Worm (Caenorhabditis elegans): ENCODE measurements around the gene irld-21.
A peak's percentile ranks its signal among the peaks of the same experiment; 100 is the strongest.

The irld-21 gene

DNA sequence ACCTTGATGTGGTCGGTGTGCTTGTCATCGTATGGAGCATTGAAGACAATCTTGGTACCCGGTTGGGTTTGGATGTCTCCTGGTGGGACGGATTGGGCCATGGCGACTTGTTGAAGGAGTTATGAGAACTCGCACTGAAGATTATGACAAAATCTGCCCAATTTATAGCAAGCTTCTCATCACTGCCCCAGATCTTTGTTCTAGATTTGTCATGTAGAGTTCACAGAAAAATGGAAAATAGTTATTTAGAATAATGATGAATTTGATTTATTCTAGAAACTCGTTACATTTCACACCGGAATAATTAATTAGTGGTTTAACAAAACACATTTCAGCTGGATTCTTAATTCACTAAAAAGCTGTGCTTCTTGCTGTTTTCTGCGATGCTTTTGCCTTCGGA lies 21.5 kb upstream of the irld-21 start, which contains the start of gene msp-38:
Gene msp-38 (minus strand): TSS at position 101 of the 400 bp plus-strand sequence.
- no peak for TF ChIP-seq nhr-85 (tag)
- no peak for TF ChIP-seq nhr-12 (tag; optimal IDR thresholded peaks at IDR 0.05)
- TF ChIP-seq pqm-1 (tag; optimal IDR thresholded peaks at IDR 0.05), result no peak
- no peak for TF ChIP-seq hpl-2 (GFP tag; optimal IDR thresholded peaks at IDR 0.05)

DNA sequence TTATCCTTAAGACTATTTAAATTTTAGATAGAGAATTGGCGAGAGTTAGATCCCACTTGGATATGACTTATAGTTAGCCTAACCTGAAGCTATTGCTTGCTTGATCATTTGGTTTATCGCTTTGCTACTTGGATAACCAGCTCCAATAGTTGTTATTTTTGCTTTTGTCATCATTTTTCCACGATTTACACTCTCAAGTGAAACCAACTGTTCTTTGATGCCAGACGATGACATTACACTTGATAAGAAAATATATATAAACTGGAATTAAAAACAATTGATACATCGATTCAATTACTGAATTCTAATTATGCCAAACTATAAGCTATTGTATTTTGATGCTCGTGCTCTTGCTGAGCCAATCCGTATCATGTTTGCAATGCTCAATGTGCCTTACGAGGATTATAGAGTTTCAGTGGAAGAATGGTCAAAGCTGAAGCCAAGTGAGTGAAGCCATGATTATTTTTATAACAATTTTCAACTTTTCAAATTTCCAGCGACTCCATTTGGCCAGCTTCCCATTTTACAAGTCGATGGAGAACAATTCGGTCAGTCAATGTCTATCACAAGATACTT lies 19.9 kb upstream of the irld-21 start, which contains the start of the genes gst-2, gst-4 and dhs-12:
Gene gst-2 (minus strand): TSS at position 132 of the 576 bp plus-strand sequence.
Gene gst-4 (plus strand): TSS at position 296 of the 576 bp plus-strand sequence.
Gene dhs-12 (plus strand): TSS at position 526 of the 576 bp plus-strand sequence.
- TF ChIP-seq pax-3 (tag; optimal IDR thresholded peaks at IDR 0.05), result no peak
- no peak for TF ChIP-seq rnt-1 (tag; optimal IDR thresholded peaks at IDR 0.05)
- TF ChIP-seq pqm-1 (tag; optimal IDR thresholded peaks at IDR 0.05), result no peak
- TF ChIP-seq nhr-20 (tag; optimal IDR thresholded peaks at IDR 0.05), result no peak
- no peak for TF ChIP-seq mef-2 (tag; optimal IDR thresholded peaks at IDR 0.05)
- peak; percentile 8 for TF ChIP-seq elt-2 (tag; optimal IDR thresholded peaks at IDR 0.05)
- no peak for TF ChIP-seq zip-4 (GFP tag; optimal IDR thresholded peaks at IDR 0.05)
- no peak for TF ChIP-seq ceh-90 (tag; optimal IDR thresholded peaks at IDR 0.05)
- no peak for TF ChIP-seq elt-3 (tag; optimal IDR thresholded peaks at IDR 0.05)
- TF ChIP-seq unc-130 (tag; optimal IDR thresholded peaks at IDR 0.05), result no peak
- TF ChIP-seq hpl-2 (GFP tag; optimal IDR thresholded peaks at IDR 0.05), result no peak
- no peak for TF ChIP-seq nhr-77 (tag; optimal IDR thresholded peaks at IDR 0.05)
- no peak for TF ChIP-seq unc-86 (tag; optimal IDR thresholded peaks at IDR 0.05)
- TF ChIP-seq efl-1 (optimal IDR thresholded peaks at IDR 0.05), result no peak
- no peak for TF ChIP-seq efl-1 (GFP tag; optimal IDR thresholded peaks at IDR 0.05 in 1 of 2)
- TF ChIP-seq egl-27 (tag; optimal IDR thresholded peaks at IDR 0.05), result no peak
- no peak for TF ChIP-seq egl-13 (tag; optimal IDR thresholded peaks at IDR 0.05)
- peak; percentile 83 for TF ChIP-seq skn-1 (tag; optimal IDR thresholded peaks at IDR 0.05)
- TF ChIP-seq nhr-19 (GFP tag; conservative IDR thresholded peaks at IDR 0.05), result 0 out of 2 replicates have a peak, but pooled peaks have one; percentile 15
- no peak for TF ChIP-seq nhr-47 (tag; optimal IDR thresholded peaks at IDR 0.05)
- no peak for TF ChIP-seq ztf-4 (tag; optimal IDR thresholded peaks at IDR 0.05)
- no peak for TF ChIP-seq vab-15 (tag; optimal IDR thresholded peaks at IDR 0.05)
- TF ChIP-seq nhr-76 (tag; optimal IDR thresholded peaks at IDR 0.05), result no peak
- no peak for TF ChIP-seq lin-35 (GFP tag; optimal IDR thresholded peaks at IDR 0.05)
- no peak for TF ChIP-seq nhr-237 (tag; optimal IDR thresholded peaks at IDR 0.05)

DNA sequence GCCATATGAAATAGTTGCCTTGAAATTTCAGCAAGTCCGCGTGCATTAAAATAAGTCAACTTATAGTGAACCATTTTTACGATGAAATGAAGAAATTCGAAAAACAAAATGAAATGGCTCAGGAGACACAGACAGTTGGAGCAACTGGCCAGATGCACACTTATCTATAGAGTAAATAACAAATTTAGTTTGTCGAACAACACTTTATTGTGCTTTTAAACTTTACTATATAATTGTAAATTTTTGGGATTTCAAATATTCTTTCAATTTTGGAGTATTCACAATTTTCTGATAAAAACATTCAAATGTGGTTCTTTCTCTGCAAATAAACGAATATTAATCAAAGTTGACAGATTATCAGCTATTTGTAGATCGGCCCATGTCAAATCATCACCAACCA lies 18.0 kb upstream of the irld-21 start, which contains the start of gene gst-3:
Gene gst-3 (minus strand): TSS at position 101 of the 400 bp plus-strand sequence.
- no peak for TF ChIP-seq F16B12.6 (tag; optimal IDR thresholded peaks at IDR 0.05)

DNA sequence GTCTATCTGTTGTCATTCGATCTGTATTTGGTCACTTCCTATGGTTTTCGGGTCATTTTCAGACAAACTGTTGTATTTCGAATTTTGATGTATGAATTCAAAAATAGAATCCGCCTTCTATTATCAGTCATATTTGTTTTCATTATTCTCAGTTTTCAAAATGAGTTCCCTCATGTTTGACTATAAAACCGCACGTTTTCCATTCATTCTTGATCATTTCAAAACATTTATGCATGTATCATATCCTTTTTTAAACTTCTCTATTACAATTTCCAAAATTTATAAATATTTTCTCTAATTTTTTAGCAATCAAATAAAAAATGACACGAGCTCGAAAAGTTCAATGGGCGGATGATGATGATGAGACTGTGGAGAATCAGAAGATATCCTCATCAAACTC lies 15.7 kb upstream of the irld-21 start, which contains the start of gene K08F4.12:
Gene K08F4.12 (plus strand): TSS at position 301 of the 400 bp plus-strand sequence.
- TF ChIP-seq irx-1 (tag; optimal IDR thresholded peaks at IDR 0.05), result no peak
- TF ChIP-seq pax-3 (tag; optimal IDR thresholded peaks at IDR 0.05), result no peak
- no peak for TF ChIP-seq fkh-4 (tag; optimal IDR thresholded peaks at IDR 0.05; ENCODE audit: borderline replicate concordance)
- no peak for TF ChIP-seq ceh-63 (GFP tag; optimal IDR thresholded peaks at IDR 0.05)
- no peak for TF ChIP-seq ceh-82 (tag; optimal IDR thresholded peaks at IDR 0.05)
- no peak for TF ChIP-seq sup-37 (GFP tag; optimal IDR thresholded peaks at IDR 0.05)
- no peak for TF ChIP-seq alr-1 (tag; optimal IDR thresholded peaks at IDR 0.05; ENCODE audit: borderline replicate concordance)
- TF ChIP-seq fkh-8 (tag; optimal IDR thresholded peaks at IDR 0.05), result no peak
- TF ChIP-seq ceh-88 (GFP tag; IDR thresholded peaks at IDR 0.05), result no peak
- TF ChIP-seq lin-39 (tag; optimal IDR thresholded peaks at IDR 0.05), result no peak
- TF ChIP-seq swsn-7 (tag; optimal IDR thresholded peaks at IDR 0.05), result no peak

Measured in whole organism, L1 larva.